Worm (Caenorhabditis elegans) whole organism, late embryonic: ENCODE results near the gene C26D10.7.

Experiments used
- C38D4.7 ChIP-seq: fragments of 200-800 bp; sonication (Bioruptor generic); optimal IDR thresholded peaks from 2 replicates; lab custom pipeline; 2018; ENCODE audit warnings: mild to moderate bottlenecking, missing genetic modification characterization, moderate library complexity, missing compliant biosample characterization
- F13H6.1 ChIP-seq: sonication (generic microtip); optimal IDR thresholded peaks from 2 replicates; lab custom pipeline; 2016; ENCODE audit warnings: missing genetic modification characterization, missing compliant biosample characterization
- K02D7.2 ChIP-seq: sonication (generic microtip); optimal IDR thresholded peaks from 2 replicates; lab custom pipeline; 2017; ENCODE audit warnings: mild to moderate bottlenecking, missing genetic modification characterization, missing compliant biosample characterization
- K09A11.1 ChIP-seq: sonication (generic microtip); optimal IDR thresholded peaks from 2 replicates; lab custom pipeline; 2017; ENCODE audit warnings: antibody characterized with exemption, mild to moderate bottlenecking, missing genetic modification characterization, missing compliant biosample characterization; ENCODE audit not compliant: insufficient read depth
- ahr-1 ChIP-seq: sonication (generic microtip); optimal IDR thresholded peaks from 2 replicates; lab custom pipeline; 2016; ENCODE audit warnings: missing genetic modification characterization, missing compliant biosample characterization
- ceh-14 ChIP-seq: sonication (generic microtip); optimal IDR thresholded peaks from 2 replicates; lab custom pipeline; 2016; ENCODE audit warnings: missing genotype, missing genetic modification characterization, missing compliant biosample characterization
- ceh-19 ChIP-seq: fragments of 200-800 bp; sonication (Bioruptor generic); optimal IDR thresholded peaks from 2 replicates; lab custom pipeline; 2018; ENCODE audit warnings: mild to moderate bottlenecking, missing genetic modification characterization, missing compliant biosample characterization
- ceh-2 ChIP-seq: sonication (generic microtip); optimal IDR thresholded peaks from 2 replicates; lab custom pipeline; 2016; ENCODE audit warnings: missing genotype, missing genetic modification characterization, missing compliant biosample characterization
- ceh-6 ChIP-seq: fragments of 200-800 bp; sonication (Bioruptor generic); optimal IDR thresholded peaks from 2 replicates; lab custom pipeline; 2018; ENCODE audit warnings: mild to moderate bottlenecking, missing genetic modification characterization, missing compliant biosample characterization
- dmd-4 ChIP-seq: sonication (generic microtip); optimal IDR thresholded peaks from 2 replicates; lab custom pipeline; 2016; ENCODE audit warnings: borderline replicate concordance, missing genetic modification characterization, missing compliant biosample characterization
- dve-1 ChIP-seq: sonication (generic microtip); optimal IDR thresholded peaks from 2 replicates; lab custom pipeline; 2017; ENCODE audit warnings: antibody characterized with exemption, mild to moderate bottlenecking, missing genetic modification characterization, missing compliant biosample characterization
- elt-4 ChIP-seq: sonication (generic microtip); optimal IDR thresholded peaks from 2 replicates; lab custom pipeline; 2016; ENCODE audit warnings: missing genetic modification characterization, missing compliant biosample characterization
- ets-4 ChIP-seq: sonication (generic microtip); optimal IDR thresholded peaks from 2 replicates; lab custom pipeline; 2016; ENCODE audit warnings: missing genetic modification characterization, missing compliant biosample characterization
- fax-1 ChIP-seq: sonication (generic microtip); optimal IDR thresholded peaks from 2 replicates; lab custom pipeline; 2016; ENCODE audit warnings: missing genotype, missing genetic modification characterization, missing compliant biosample characterization
- hlh-13 ChIP-seq: fragments of 200-800 bp; sonication (Bioruptor generic); optimal IDR thresholded peaks from 2 replicates; lab custom pipeline; 2018; ENCODE audit warnings: mild to moderate bottlenecking, missing genetic modification characterization, missing compliant biosample characterization
- hlh-30 ChIP-seq: sonication (generic microtip); optimal IDR thresholded peaks from 2 replicates; lab custom pipeline; 2017; ENCODE audit warnings: antibody characterized with exemption, missing genetic modification characterization, missing compliant biosample characterization; ENCODE audit not compliant: insufficient read depth
- hlh-8 ChIP-seq: sonication (generic microtip); optimal IDR thresholded peaks from 2 replicates; lab custom pipeline; 2016; ENCODE audit warnings: missing genotype, missing genetic modification characterization, missing compliant biosample characterization
- lin-11 ChIP-seq: fragments of 200-800 bp; sonication (Bioruptor generic); optimal IDR thresholded peaks from 2 replicates; lab custom pipeline; 2018; ENCODE audit warnings: mild to moderate bottlenecking, missing genetic modification characterization, missing compliant biosample characterization
- madf-2 ChIP-seq: sonication (generic microtip); optimal IDR thresholded peaks from 2 replicates; lab custom pipeline; 2017; ENCODE audit warnings: missing genetic modification characterization, missing compliant biosample characterization
- mec-3 ChIP-seq: sonication (generic microtip); optimal IDR thresholded peaks from 2 replicates; lab custom pipeline; 2016; ENCODE audit warnings: borderline replicate concordance, missing genetic modification characterization, missing compliant biosample characterization
- nhr-11 ChIP-seq: fragments of 150-350 bp; optimal IDR thresholded peaks from 2 replicates; lab custom pipeline; 2014; ENCODE audit warnings: missing biosample characterization, missing genetic modification characterization
- odd-2 ChIP-seq: sonication (generic microtip); optimal IDR thresholded peaks from 2 replicates; lab custom pipeline; 2017; ENCODE audit warnings: antibody characterized with exemption, mild to moderate bottlenecking, missing genetic modification characterization, missing compliant biosample characterization
- pha-4 ChIP-seq: fragments of 150-350 bp; optimal IDR thresholded peaks from 2 replicates; lab custom pipeline; 2018; ENCODE audit warnings: missing biosample characterization, missing genetic modification reagents, missing genetic modification characterization
- rnt-1 ChIP-seq: sonication (generic microtip); optimal IDR thresholded peaks from 2 replicates; lab custom pipeline; 2016; ENCODE audit warnings: missing genetic modification characterization, missing compliant biosample characterization
- sdc-2 ChIP-seq: sonication (generic microtip); optimal IDR thresholded peaks from 2 replicates; lab custom pipeline; 2016; ENCODE audit warnings: missing genotype, missing genetic modification characterization, missing compliant biosample characterization
- sox-4 ChIP-seq: sonication (generic microtip); optimal IDR thresholded peaks from 2 replicates; lab custom pipeline; 2017; ENCODE audit warnings: mild to moderate bottlenecking, missing genetic modification characterization, inconsistent platforms, missing compliant biosample characterization
- tbx-7 ChIP-seq: sonication (generic microtip); optimal IDR thresholded peaks from 2 replicates; lab custom pipeline; 2016; ENCODE audit warnings: missing genotype, missing genetic modification characterization, missing compliant biosample characterization
- unc-3 ChIP-seq, 2 experiments: fragments of 200-800 bp in 1 of 2; sonication (Bioruptor generic) in 1 of 2; sonication (generic microtip) in 1 of 2; conservative IDR thresholded peaks in 1 of 2; optimal IDR thresholded peaks in 1 of 2; 2 replicates each; pipeline versions ENCODE4 v1.3.6 to Lab custom; 2016 to 2022; ENCODE audit warnings: missing compliant biosample characterization in 2 of 2, missing genetic modification characterization in 2 of 2, missing genetic modification reagents in 1 of 2
- unc-42 ChIP-seq: sonication (generic microtip); optimal IDR thresholded peaks from 2 replicates; lab custom pipeline; 2016; ENCODE audit warnings: missing genotype, missing genetic modification characterization, missing compliant biosample characterization
- unc-55 ChIP-seq: sonication (generic microtip); optimal IDR thresholded peaks from 2 replicates; lab custom pipeline; 2017; ENCODE audit warnings: missing biosample characterization, missing genetic modification reagents, missing genetic modification characterization
- zip-5 ChIP-seq: sonication (generic microtip); optimal IDR thresholded peaks from 2 replicates; lab custom pipeline; 2016; ENCODE audit warnings: missing genetic modification characterization, missing compliant biosample characterization

C26D10.7 gene

ce11 chrII:8333643-8334042 lies at the start of gene C26D10.7:
Gene C26D10.7, plus strand, starts transcription at chrII:8333943.
- TF ChIP-seq unc-3 (GFP tag; conservative IDR thresholded peaks at IDR 0.05; lab: Robert Waterston, UW) (no peak), unc-3 (tag; optimal IDR thresholded peaks at IDR 0.05; lab: Kevin White, UChicago) (no peak), zip-5 (tag; lab: Kevin White, UChicago) (no peak)

ce11 chrII:8295296-8295695 lies 38.4 kb upstream of the C26D10.7 start, which contains the start of gene nlp-55:
Gene nlp-55, minus strand, starts transcription at chrII:8295396.
- no peak for TF ChIP-seq nhr-11
- no peak for TF ChIP-seq tbx-7 (tag; lab: Kevin White, UChicago)
- no peak for TF ChIP-seq pha-4 (tag; lab: Kevin White, UChicago)
- TF ChIP-seq K02D7.2 (tag; lab: Kevin White, UChicago): no peak
- no peak for TF ChIP-seq sdc-2
- TF ChIP-seq hlh-30 (tag; lab: Kevin White, UChicago): no peak
- no peak for TF ChIP-seq odd-2 (tag; lab: Kevin White, UChicago)
- TF ChIP-seq fax-1 (tag; lab: Kevin White, UChicago): no peak
- no peak for TF ChIP-seq ets-4 (tag; lab: Kevin White, UChicago)
- no peak for TF ChIP-seq unc-42
- no peak for TF ChIP-seq lin-11 (tag; lab: Kevin White, UChicago)
- no peak for TF ChIP-seq zip-5 (tag; lab: Kevin White, UChicago)

- TF ChIP-seq lin-11 (tag; lab: Kevin White, UChicago) (no peak), unc-55 (GFP tag; lab: Kevin White, UChicago) (no peak), C38D4.7 (no peak)
- TF ChIP-seq, all 69 proteins: peak for 0
These were observed 25.4 kb upstream of the C26D10.7 start for ce11 chrII:8308314-8308713.

ce11 chrII:8311484-8311883 lies 22.3 kb upstream of the C26D10.7 start:
- no peak for TF ChIP-seq K09A11.1 (tag; lab: Kevin White, UChicago)
- no peak for TF ChIP-seq ceh-14 (tag; lab: Kevin White, UChicago)
- no peak for TF ChIP-seq madf-2 (tag; lab: Kevin White, UChicago)
- no peak for TF ChIP-seq ceh-6 (GFP tag; lab: Kevin White, UChicago)
- no peak for TF ChIP-seq rnt-1 (tag; lab: Kevin White, UChicago)
- TF ChIP-seq dmd-4 (tag; lab: Kevin White, UChicago): no peak
- TF ChIP-seq sdc-2: no peak
- no peak for TF ChIP-seq ets-4 (tag; lab: Kevin White, UChicago)

- TF ChIP-seq hlh-8: no peak
- TF ChIP-seq unc-42: peak; percentile 46
- TF ChIP-seq tbx-7 (tag; lab: Kevin White, UChicago): no peak
These were observed 21.7 kb upstream of the C26D10.7 start for ce11 chrII:8312012-8312411.

ce11 chrII:8314768-8315167 lies 19.0 kb upstream of the C26D10.7 start:
- TF ChIP-seq sox-4 (tag; lab: Kevin White, UChicago) (no peak), F13H6.1 (tag; lab: Kevin White, UChicago) (no peak), ceh-2 (tag; lab: Kevin White, UChicago) (no peak), hlh-13 (no peak), ahr-1 (tag; lab: Kevin White, UChicago) (no peak), dmd-4 (tag; lab: Kevin White, UChicago) (no peak), odd-2 (tag; lab: Kevin White, UChicago) (no peak), hlh-8 (no peak), elt-4 (tag; lab: Kevin White, UChicago) (no peak), K09A11.1 (tag; lab: Kevin White, UChicago) (no peak), ets-4 (tag; lab: Kevin White, UChicago) (no peak), mec-3 (no peak), fax-1 (tag; lab: Kevin White, UChicago) (no peak), ceh-19 (no peak), dve-1 (tag; lab: Kevin White, UChicago) (no peak)
- TF ChIP-seq, all 69 proteins: peak for 0
